Worm (Caenorhabditis elegans) whole organism, L1 larva: ENCODE data around the gene mutd-1.

Experiments used
- C34B4.2 ChIP-seq: sonication (generic microtip); optimal IDR thresholded peaks from 2 replicates; lab custom pipeline; 2017; ENCODE audit warnings: mild to moderate bottlenecking, missing genetic modification characterization, missing compliant biosample characterization
- F16B12.6 ChIP-seq: fragments of 150-350 bp; optimal IDR thresholded peaks from 2 replicates; lab custom pipeline; 2014; ENCODE audit warnings: missing biosample characterization, missing genetic modification characterization
- ama-1 ChIP-seq: fragments of 150-350 bp; optimal IDR thresholded peaks from 2 replicates; lab custom pipeline; 2014
- ceh-8 ChIP-seq: fragments of 200-800 bp; sonication (Bioruptor generic); optimal IDR thresholded peaks from 2 replicates; lab custom pipeline; 2018; ENCODE audit warnings: mild to moderate bottlenecking, missing genetic modification characterization, moderate library complexity, missing compliant biosample characterization
- ceh-82 ChIP-seq, 3 experiments: fragments of 150-350 bp in 1 of 3; sonication (generic microtip) in 2 of 3; optimal IDR thresholded peaks; 2 replicates each; lab custom pipeline; 2014 to 2017; ENCODE audit warnings: missing biosample characterization in 3 of 3, missing genetic modification characterization in 3 of 3
- ceh-88 ChIP-seq: fragments of 200-800 bp; sonication (Bioruptor generic); IDR thresholded peaks from 2 replicates; pipeline ENCODE4 v1.3.6; 2022; ENCODE audit warnings: missing genetic modification characterization, missing compliant biosample characterization
- ceh-90 ChIP-seq: sonication (generic microtip); optimal IDR thresholded peaks from 2 replicates; lab custom pipeline; 2016; ENCODE audit warnings: missing genetic modification characterization, missing compliant biosample characterization
- dpl-1 ChIP-seq, 3 experiments: fragments of 150-350 bp in 2 of 3; sonication (generic microtip) in 1 of 3; optimal IDR thresholded peaks; 2 replicates each; lab custom pipeline; 2014 to 2017; ENCODE audit warnings: missing biosample characterization in 3 of 3, missing genetic modification characterization in 3 of 3, missing genetic modification reagents in 3 of 3
- dsc-1 ChIP-seq: sonication (generic microtip); optimal IDR thresholded peaks from 2 replicates; lab custom pipeline; 2016; ENCODE audit warnings: mild to moderate bottlenecking, missing genetic modification characterization, missing compliant biosample characterization
- efl-1 ChIP-seq, 4 experiments: fragments of 150-350 bp; optimal IDR thresholded peaks in 3 of 4; peaks in 1 of 4; 1 replicate in 1 of 4; 2 replicates in 3 of 4; lab custom pipeline; 2014; ENCODE audit warnings: missing biosample characterization in 2 of 4, missing genetic modification characterization in 2 of 4, missing genetic modification reagents in 2 of 4
- efl-3 ChIP-seq: fragments of 200-800 bp; sonication (Bioruptor generic); optimal IDR thresholded peaks from 2 replicates; lab custom pipeline; 2018; ENCODE audit warnings: mild to moderate bottlenecking, missing genetic modification characterization, missing compliant biosample characterization
- egl-27 ChIP-seq, 2 experiments: fragments of 150-350 bp in 1 of 2; sonication (generic microtip); optimal IDR thresholded peaks; 3 replicates each; lab custom pipeline; 2017 to 2018; ENCODE audit warnings: missing biosample characterization in 2 of 2, missing genetic modification characterization in 2 of 2, missing genetic modification reagents in 2 of 2
- elt-2 ChIP-seq: sonication (generic microtip); optimal IDR thresholded peaks from 2 replicates; lab custom pipeline; 2016; ENCODE audit warnings: missing genetic modification characterization, mild to moderate bottlenecking, inconsistent platforms, missing compliant biosample characterization, missing genetic modification reagents
- elt-3 ChIP-seq, 6 experiments: fragments of 150-350 bp in 1 of 6; sonication (generic microtip); optimal IDR thresholded peaks; 2 replicates each; lab custom pipeline; 2017 to 2018; ENCODE audit warnings: missing biosample characterization in 6 of 6, missing genetic modification characterization in 6 of 6, inconsistent platforms in 1 of 6
- fkh-8 ChIP-seq: sonication (generic microtip); optimal IDR thresholded peaks from 2 replicates; lab custom pipeline; 2016; ENCODE audit warnings: mild to moderate bottlenecking, missing genetic modification characterization, missing compliant biosample characterization
- hlh-4 ChIP-seq: sonication (generic microtip); optimal IDR thresholded peaks from 2 replicates; lab custom pipeline; 2016; ENCODE audit warnings: mild to moderate bottlenecking, missing genetic modification characterization, missing compliant biosample characterization
- hpl-2 ChIP-seq: fragments of 150-350 bp; optimal IDR thresholded peaks from 2 replicates; lab custom pipeline; 2014; ENCODE audit warnings: missing biosample characterization, missing genetic modification reagents, missing genetic modification characterization
- isw-1 ChIP-seq: fragments of 200-800 bp; sonication (Bioruptor generic); IDR thresholded peaks from 2 replicates; pipeline ENCODE4 v1.3.6; 2022; ENCODE audit warnings: missing genetic modification characterization, missing compliant biosample characterization
- lin-14 ChIP-seq: fragments of 200-800 bp; sonication (Bioruptor generic); optimal IDR thresholded peaks from 2 replicates; lab custom pipeline; 2018; ENCODE audit warnings: mild to moderate bottlenecking, missing genetic modification characterization, moderate library complexity, missing compliant biosample characterization
- lin-15B ChIP-seq: fragments of 150-350 bp; sonication (generic microtip); optimal IDR thresholded peaks from 3 replicates; lab custom pipeline; 2014; ENCODE audit warnings: missing biosample characterization, missing genetic modification characterization
- lin-35 ChIP-seq, 2 experiments: fragments of 150-350 bp; optimal IDR thresholded peaks; 2 replicates each; lab custom pipeline; 2014; ENCODE audit warnings: missing biosample characterization in 2 of 2, missing genetic modification characterization in 2 of 2, missing genetic modification reagents in 2 of 2
- lir-3 ChIP-seq: sonication (generic microtip); optimal IDR thresholded peaks from 2 replicates; lab custom pipeline; 2016; ENCODE audit warnings: mild to moderate bottlenecking, missing genetic modification characterization, moderate library complexity, missing compliant biosample characterization; ENCODE audit not compliant: poor library complexity
- lsy-2 ChIP-seq, 2 experiments: fragments of 150-350 bp; optimal IDR thresholded peaks; 2 replicates each; lab custom pipeline; 2014; ENCODE audit warnings: missing biosample characterization in 2 of 2, missing genetic modification characterization in 2 of 2
- mdl-1 ChIP-seq, 2 experiments: fragments of 150-350 bp; optimal IDR thresholded peaks; 2 replicates each; lab custom pipeline; 2014 to 2017; ENCODE audit warnings: missing biosample characterization in 2 of 2, missing genetic modification characterization in 2 of 2, inconsistent platforms in 1 of 2
- mef-2 ChIP-seq: fragments of 150-350 bp; optimal IDR thresholded peaks from 2 replicates; lab custom pipeline; 2014; ENCODE audit warnings: missing biosample characterization, missing genetic modification characterization
- mep-1 ChIP-seq: fragments of 150-350 bp; optimal IDR thresholded peaks from 2 replicates; lab custom pipeline; 2014; ENCODE audit warnings: missing biosample characterization, missing genetic modification characterization
- nhr-47 ChIP-seq: sonication (generic microtip); optimal IDR thresholded peaks from 2 replicates; lab custom pipeline; 2016; ENCODE audit warnings: mild to moderate bottlenecking, missing genetic modification characterization, moderate library complexity, missing compliant biosample characterization
- nhr-71 ChIP-seq: sonication (generic microtip); optimal IDR thresholded peaks from 2 replicates; lab custom pipeline; 2016; ENCODE audit warnings: mild to moderate bottlenecking, missing genetic modification characterization, moderate library complexity, missing compliant biosample characterization
- nhr-76 ChIP-seq: sonication (generic microtip); optimal IDR thresholded peaks from 2 replicates; lab custom pipeline; 2017; ENCODE audit warnings: missing biosample characterization, missing genetic modification characterization
- nhr-84 ChIP-seq: sonication (generic microtip); optimal IDR thresholded peaks from 2 replicates; lab custom pipeline; 2017; ENCODE audit warnings: missing biosample characterization, missing genetic modification characterization
- nhr-85 ChIP-seq: sonication (generic microtip); peaks from one replicate; lab custom pipeline; 2016; ENCODE audit warnings: missing genetic modification characterization, inconsistent platforms, missing compliant biosample characterization
- pqm-1 ChIP-seq: sonication (generic microtip); optimal IDR thresholded peaks from 3 replicates; lab custom pipeline; 2017; ENCODE audit warnings: missing biosample characterization, missing genetic modification characterization
- rnt-1 ChIP-seq: sonication (generic microtip); optimal IDR thresholded peaks from 2 replicates; lab custom pipeline; 2016; ENCODE audit warnings: mild to moderate bottlenecking, missing genetic modification characterization, moderate library complexity, missing compliant biosample characterization
- skn-1 ChIP-seq: fragments of 150-350 bp; optimal IDR thresholded peaks from 2 replicates; lab custom pipeline; 2014; ENCODE audit warnings: missing biosample characterization, missing genetic modification characterization
- snu-23 ChIP-seq: sonication (generic microtip); optimal IDR thresholded peaks from 2 replicates; lab custom pipeline; 2016; ENCODE audit warnings: missing genetic modification characterization, missing compliant biosample characterization
- sox-4 ChIP-seq: sonication (generic microtip); optimal IDR thresholded peaks from 2 replicates; lab custom pipeline; 2016; ENCODE audit warnings: missing genetic modification characterization, missing compliant biosample characterization
- sptf-1 ChIP-seq: fragments of 150-350 bp; optimal IDR thresholded peaks from 2 replicates; lab custom pipeline; 2014; ENCODE audit warnings: missing biosample characterization, missing genetic modification characterization
- sup-37 ChIP-seq: fragments of 200-800 bp; sonication (Bioruptor generic); optimal IDR thresholded peaks from 2 replicates; lab custom pipeline; 2018; ENCODE audit warnings: mild to moderate bottlenecking, missing genetic modification characterization, missing compliant biosample characterization
- swsn-7 ChIP-seq: sonication (generic microtip); optimal IDR thresholded peaks from 2 replicates; lab custom pipeline; 2016; ENCODE audit warnings: missing genetic modification characterization, missing compliant biosample characterization
- tbx-2 ChIP-seq: sonication (generic microtip); optimal IDR thresholded peaks from 2 replicates; lab custom pipeline; 2016; ENCODE audit warnings: missing genetic modification characterization, missing compliant biosample characterization
- unc-30 ChIP-seq: sonication (generic microtip); optimal IDR thresholded peaks from 2 replicates; lab custom pipeline; 2017; ENCODE audit warnings: missing biosample characterization, missing genetic modification characterization
- unc-62 ChIP-seq: fragments of 150-350 bp; optimal IDR thresholded peaks from 2 replicates; lab custom pipeline; 2014; ENCODE audit warnings: missing biosample characterization, missing genetic modification reagents, missing genetic modification characterization
- unc-86 ChIP-seq: sonication (generic microtip); optimal IDR thresholded peaks from 2 replicates; lab custom pipeline; 2016; ENCODE audit warnings: missing genetic modification characterization, missing compliant biosample characterization
- unc-98 ChIP-seq: fragments of 200-800 bp; sonication (Bioruptor generic); IDR thresholded peaks from 2 replicates; pipeline ENCODE4 v1.3.6; 2022; ENCODE audit warnings: missing genetic modification characterization, missing compliant biosample characterization
- xbp-1 ChIP-seq: sonication (generic microtip); optimal IDR thresholded peaks from 2 replicates; lab custom pipeline; 2016; ENCODE audit warnings: missing genetic modification characterization, missing compliant biosample characterization
- zip-4 ChIP-seq: fragments of 200-800 bp; sonication (Bioruptor generic); optimal IDR thresholded peaks from 2 replicates; lab custom pipeline; 2018; ENCODE audit warnings: mild to moderate bottlenecking, missing genetic modification characterization, moderate library complexity, missing compliant biosample characterization
- ztf-4 ChIP-seq: fragments of 150-350 bp; optimal IDR thresholded peaks from 2 replicates; lab custom pipeline; 2014; ENCODE audit warnings: missing biosample characterization, missing genetic modification characterization

mutd-1 gene

ce11 chrIV:7167983-7168760, 34.3 kb upstream of the mutd-1 start, which contains the start of gene skr-16 (continued):
- TF ChIP-seq lin-35 (GFP tag; optimal IDR thresholded peaks at IDR 0.05; lab: Kevin White, UChicago) = peak; percentile 22 to 64
- no peak for TF ChIP-seq mef-2
- peak; percentile 26 to 70 (median 27) for TF ChIP-seq dpl-1 (GFP tag; optimal IDR thresholded peaks at IDR 0.05; lab: Kevin White, UChicago)
- TF ChIP-seq elt-2 (tag; lab: Kevin White, UChicago) = no peak
- peak; percentile 32 for TF ChIP-seq dsc-1 (tag; lab: Kevin White, UChicago)
- TF ChIP-seq lir-3 (tag; lab: Kevin White, UChicago) = no peak
- TF ChIP-seq lin-15B = no peak
- TF ChIP-seq elt-3 (tag; optimal IDR thresholded peaks at IDR 0.05; lab: Kevin White, UChicago) = no peak
- TF ChIP-seq ztf-4 (tag; lab: Kevin White, UChicago) = no peak
- TF ChIP-seq ceh-88 (GFP tag; lab: Robert Waterston, UW) = no peak
- TF ChIP-seq unc-98 = no peak
- TF ChIP-seq unc-86 (tag; lab: Kevin White, UChicago) = no peak
- TF ChIP-seq zip-4 (GFP tag; lab: Kevin White, UChicago) = no peak
- TF ChIP-seq mdl-1 (tag; optimal IDR thresholded peaks at IDR 0.05; lab: Kevin White, UChicago) = peak in 1 of 2 experiments; percentile 47
- no peak for TF ChIP-seq swsn-7
- no peak for TF ChIP-seq nhr-84 (tag; lab: Kevin White, UChicago)

DNA sequence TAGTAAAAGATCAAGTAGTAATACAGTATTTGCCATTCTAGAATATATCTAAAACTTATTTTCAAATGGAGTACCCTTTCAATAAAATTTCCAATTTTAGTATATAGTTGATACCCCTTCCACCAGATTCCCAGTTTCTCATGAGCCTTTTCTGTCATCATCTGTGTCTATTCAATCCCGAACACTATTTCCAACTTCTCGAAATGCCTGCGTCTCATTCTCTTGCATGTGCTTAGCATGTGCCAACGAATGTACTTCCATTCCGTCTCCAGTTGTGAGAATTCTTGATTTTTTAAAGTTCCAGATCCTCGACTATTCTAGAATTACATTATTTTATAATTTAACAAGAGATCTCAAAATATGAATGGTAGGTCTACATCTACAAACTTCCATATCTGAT, 32.7 kb upstream of the mutd-1 start, which contains the start of gene C42D4.18:
Gene C42D4.18 (plus strand): TSS at position 231 of the 400 bp plus-strand sequence.
- TF ChIP-seq sup-37 (GFP tag; lab: Kevin White, UChicago) = no peak
- no peak for TF ChIP-seq hlh-4 (tag; lab: Kevin White, UChicago)
- no peak for TF ChIP-seq sptf-1
- peak; percentile 7 for TF ChIP-seq lir-3 (tag; lab: Kevin White, UChicago)
- no peak for TF ChIP-seq ceh-90 (tag; lab: Kevin White, UChicago)
- no peak for TF ChIP-seq sox-4 (tag; lab: Kevin White, UChicago)
- peak; percentile 53 for TF ChIP-seq mep-1 (tag; lab: Kevin White, UChicago)
- no peak for TF ChIP-seq ama-1 (lab: Kevin White, UChicago)
- no peak for TF ChIP-seq nhr-76 (tag; lab: Kevin White, UChicago)
- TF ChIP-seq ceh-8 (GFP tag; lab: Kevin White, UChicago) = no peak
- TF ChIP-seq nhr-71 = peak; percentile 57
- TF ChIP-seq ztf-4 (tag; lab: Kevin White, UChicago) = no peak
- TF ChIP-seq mdl-1 (tag; optimal IDR thresholded peaks at IDR 0.05; lab: Kevin White, UChicago) = peak in 1 of 2 experiments; percentile 29
- no peak for TF ChIP-seq C34B4.2 (tag; lab: Kevin White, UChicago)
- TF ChIP-seq xbp-1 (tag; lab: Kevin White, UChicago) = no peak
- TF ChIP-seq egl-27 (tag; optimal IDR thresholded peaks at IDR 0.05; lab: Kevin White, UChicago) = no peak
- TF ChIP-seq skn-1 (tag; lab: Kevin White, UChicago) = no peak
- TF ChIP-seq dsc-1 (tag; lab: Kevin White, UChicago) = peak; percentile 42
- TF ChIP-seq tbx-2 (tag; lab: Kevin White, UChicago) = no peak
- peak; percentile 38 for TF ChIP-seq nhr-47 (tag; lab: Kevin White, UChicago)
- peak; percentile 8 to 27 (median 13) for TF ChIP-seq dpl-1 (GFP tag; optimal IDR thresholded peaks at IDR 0.05; lab: Kevin White, UChicago)
- no peak for TF ChIP-seq efl-3 (GFP tag; lab: Kevin White, UChicago)
- TF ChIP-seq lin-14 (GFP tag; lab: Kevin White, UChicago) = no peak
- peak in 1 of 3 experiments; percentile 31 for TF ChIP-seq ceh-82 (tag; optimal IDR thresholded peaks at IDR 0.05; lab: Kevin White, UChicago)
- TF ChIP-seq unc-62 (GFP tag; lab: Kevin White, UChicago) = no peak
- TF ChIP-seq pqm-1 = no peak
- TF ChIP-seq lsy-2 (tag; optimal IDR thresholded peaks at IDR 0.05; lab: Kevin White, UChicago) = peak; percentile 36 to 44
- peak; percentile 37 for TF ChIP-seq fkh-8 (tag; lab: Kevin White, UChicago)
- no peak for TF ChIP-seq nhr-84 (tag; lab: Kevin White, UChicago)
- TF ChIP-seq swsn-7 = peak; percentile 25
- no peak for TF ChIP-seq lin-35 (GFP tag; optimal IDR thresholded peaks at IDR 0.05; lab: Kevin White, UChicago)
- peak; percentile 65 to 73 for TF ChIP-seq efl-1 (optimal IDR thresholded peaks at IDR 0.05; lab: Kevin White, UChicago)
- peak in 1 of 2 experiments; percentile 82 for TF ChIP-seq efl-1 (GFP tag; optimal IDR thresholded peaks at IDR 0.05 in 1 of 2; lab: Kevin White, UChicago)
- no peak for TF ChIP-seq zip-4 (GFP tag; lab: Kevin White, UChicago)
- TF ChIP-seq unc-30 = no peak
- peak; percentile 38 for TF ChIP-seq rnt-1
- TF ChIP-seq isw-1 (GFP tag; lab: Robert Waterston, UW) = peak; percentile 24
- TF ChIP-seq F16B12.6 = peak; percentile 16
- peak; percentile 50 for TF ChIP-seq snu-23 (GFP tag; lab: Kevin White, UChicago)
- TF ChIP-seq hpl-2 (GFP tag; lab: Kevin White, UChicago) = no peak
- peak; percentile 44 for TF ChIP-seq nhr-85 (tag; lab: Kevin White, UChicago)
- TF ChIP-seq, all 84 proteins: peak for 17
